Fruit fly (Drosophila melanogaster) whole organism: Measurements from ENCODE around the gene Mst84B.

Source experiments
- CG8478 ChIP-seq: fragments of >200 bp; optimal IDR thresholded peaks from 2 replicates; lab custom pipeline; 2018; ENCODE audit warnings: inconsistent platforms
- Dll ChIP-seq: fragments of >200 bp; optimal IDR thresholded peaks from 2 replicates; lab custom pipeline; 2017
- EcR ChIP-seq, 2 experiments: fragments of >200 bp; optimal IDR thresholded peaks; 2 replicates each; lab custom pipeline; 2017; ENCODE audit warnings: missing biosample characterization in 2 of 2, missing genetic modification characterization in 2 of 2, missing genetic modification reagents in 2 of 2
- pan ChIP-seq: fragments of >200 bp; optimal IDR thresholded peaks from 2 replicates; lab custom pipeline; 2017
- psq ChIP-seq: fragments of >200 bp; optimal IDR thresholded peaks from 2 replicates; lab custom pipeline; 2017
- usp ChIP-seq: fragments of >200 bp; optimal IDR thresholded peaks from 2 replicates; lab custom pipeline; 2017; ENCODE audit warnings: missing biosample characterization, missing genetic modification characterization, mixed read lengths

Mst84B gene

dm6 chr3R:7061875-7062274 lies at the start of gene Mst84B:
Gene Mst84B, plus strand, starts transcription at chr3R:7062175.
- no peak for TF ChIP-seq EcR (GFP tag; optimal IDR thresholded peaks at IDR 0.05; lab: Kevin White, UChicago)
- no peak for TF ChIP-seq Dll (lab: Kevin White, UChicago)
- TF ChIP-seq pan (lab: Kevin White, UChicago): no peak
- no peak for TF ChIP-seq psq (lab: Kevin White, UChicago)
- TF ChIP-seq CG8478 (lab: Kevin White, UChicago): no peak
- TF ChIP-seq usp (GFP tag; lab: Kevin White, UChicago): no peak

DNA sequence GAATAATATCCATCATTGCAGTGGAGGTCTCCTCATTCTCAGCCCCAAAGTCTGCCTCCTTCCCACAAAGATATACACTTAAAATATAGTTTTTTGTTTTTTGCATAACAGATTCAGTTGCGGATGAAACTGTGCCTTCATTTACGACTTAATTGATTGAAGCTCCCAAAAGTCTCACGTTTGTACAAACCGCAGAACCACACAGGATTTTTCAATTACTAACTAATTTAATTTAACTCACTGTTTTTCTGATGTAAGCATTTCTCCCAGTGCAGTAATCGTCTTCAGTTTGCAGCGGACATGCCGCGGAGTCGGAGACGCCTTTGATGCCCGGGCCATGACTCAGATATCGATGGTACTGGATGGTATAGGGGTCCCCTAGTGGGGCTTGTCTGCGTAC lies 37.4 kb upstream of the Mst84B start:
- TF ChIP-seq EcR (GFP tag; optimal IDR thresholded peaks at IDR 0.05; lab: Kevin White, UChicago) (no peak), Dll (lab: Kevin White, UChicago) (no peak), CG8478 (lab: Kevin White, UChicago) (no peak), pan (lab: Kevin White, UChicago) (no peak), psq (lab: Kevin White, UChicago) (no peak)

DNA sequence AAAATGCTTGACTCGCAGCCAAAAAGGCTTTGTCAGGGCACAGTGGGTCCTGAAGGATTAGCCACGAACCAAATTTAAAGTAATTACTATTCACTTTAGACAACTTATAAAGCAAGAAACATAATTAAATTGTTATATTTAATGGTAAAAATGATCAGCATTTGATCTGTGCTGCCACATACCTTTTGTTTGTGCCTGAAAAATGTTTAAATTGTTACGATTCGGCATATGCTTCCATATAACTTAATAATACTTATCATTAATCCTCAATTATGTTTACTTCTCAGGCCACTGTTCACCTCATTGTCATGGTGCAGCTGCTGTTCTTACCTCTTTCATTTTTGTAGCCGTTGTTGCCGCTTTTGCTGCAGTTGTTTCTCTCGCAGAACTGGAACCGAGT lies 36.7 kb upstream of the Mst84B start:
- no peak for TF ChIP-seq EcR (GFP tag; optimal IDR thresholded peaks at IDR 0.05; lab: Kevin White, UChicago)
- TF ChIP-seq pan (lab: Kevin White, UChicago): no peak
- TF ChIP-seq CG8478 (lab: Kevin White, UChicago): no peak
- TF ChIP-seq usp (GFP tag; lab: Kevin White, UChicago): no peak
- TF ChIP-seq Dll (lab: Kevin White, UChicago): no peak
- no peak for TF ChIP-seq psq (lab: Kevin White, UChicago)

DNA sequence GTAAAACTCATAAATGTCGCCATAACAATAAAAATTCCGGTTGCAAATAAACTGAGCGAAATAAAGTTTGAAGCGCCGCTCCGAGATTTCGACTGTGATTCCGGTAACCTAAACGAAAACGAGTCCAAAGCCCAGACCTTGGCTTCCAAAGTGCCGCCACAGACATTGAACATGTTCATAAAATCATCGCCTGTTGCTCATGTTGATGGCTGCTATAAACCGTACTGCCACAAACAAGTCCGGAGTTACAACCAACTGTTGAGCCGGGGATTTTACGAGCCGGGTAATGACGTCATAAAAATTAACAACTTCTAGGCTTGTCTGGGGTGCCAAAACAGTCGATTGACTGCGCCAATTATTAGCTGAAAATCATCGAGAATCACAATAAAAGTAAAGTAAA lies 33.4 kb upstream of the Mst84B start:
- TF ChIP-seq CG8478 (lab: Kevin White, UChicago) (no peak), Dll (lab: Kevin White, UChicago) (no peak), psq (lab: Kevin White, UChicago) (no peak), usp (GFP tag; lab: Kevin White, UChicago) (no peak), pan (lab: Kevin White, UChicago) (no peak), EcR (GFP tag; optimal IDR thresholded peaks at IDR 0.05; lab: Kevin White, UChicago) (no peak)

dm6 chr3R:7029434-7029833 lies 32.5 kb upstream of the Mst84B start:
- TF ChIP-seq EcR (GFP tag; optimal IDR thresholded peaks at IDR 0.05; lab: Kevin White, UChicago): no peak
- TF ChIP-seq usp (GFP tag; lab: Kevin White, UChicago): no peak
- no peak for TF ChIP-seq CG8478 (lab: Kevin White, UChicago)
- TF ChIP-seq Dll (lab: Kevin White, UChicago): no peak
- no peak for TF ChIP-seq pan (lab: Kevin White, UChicago)
- TF ChIP-seq psq (lab: Kevin White, UChicago): no peak

- TF ChIP-seq Dll (lab: Kevin White, UChicago): no peak
- no peak for TF ChIP-seq pan (lab: Kevin White, UChicago)
- TF ChIP-seq usp (GFP tag; lab: Kevin White, UChicago): no peak
These were observed 30.4 kb upstream of the Mst84B start for dm6 chr3R:7031553-7031952.

DNA sequence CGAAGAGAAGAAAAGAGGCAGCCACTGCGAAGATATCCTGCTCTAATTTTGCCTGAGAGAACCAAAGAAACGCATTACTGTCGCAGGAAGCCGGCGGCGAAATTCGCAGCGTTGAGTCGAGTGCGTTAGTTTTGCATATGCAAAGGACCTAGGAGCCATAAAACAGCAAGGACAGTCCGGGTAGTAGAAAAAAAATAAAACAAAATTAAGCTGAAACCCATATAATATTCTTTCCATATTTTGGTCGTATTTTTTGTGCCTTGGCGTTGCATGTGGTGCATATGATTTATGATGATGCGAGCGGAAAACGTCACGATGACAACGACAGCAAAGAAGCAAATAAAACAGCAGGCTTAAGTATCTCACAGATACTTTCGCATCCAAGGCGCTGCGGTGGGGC lies 28.3 kb upstream of the Mst84B start:
- TF ChIP-seq psq (lab: Kevin White, UChicago): no peak
- TF ChIP-seq EcR (GFP tag; optimal IDR thresholded peaks at IDR 0.05; lab: Kevin White, UChicago): no peak
- no peak for TF ChIP-seq usp (GFP tag; lab: Kevin White, UChicago)
- no peak for TF ChIP-seq pan (lab: Kevin White, UChicago)
- no peak for TF ChIP-seq Dll (lab: Kevin White, UChicago)
- no peak for TF ChIP-seq CG8478 (lab: Kevin White, UChicago)

DNA sequence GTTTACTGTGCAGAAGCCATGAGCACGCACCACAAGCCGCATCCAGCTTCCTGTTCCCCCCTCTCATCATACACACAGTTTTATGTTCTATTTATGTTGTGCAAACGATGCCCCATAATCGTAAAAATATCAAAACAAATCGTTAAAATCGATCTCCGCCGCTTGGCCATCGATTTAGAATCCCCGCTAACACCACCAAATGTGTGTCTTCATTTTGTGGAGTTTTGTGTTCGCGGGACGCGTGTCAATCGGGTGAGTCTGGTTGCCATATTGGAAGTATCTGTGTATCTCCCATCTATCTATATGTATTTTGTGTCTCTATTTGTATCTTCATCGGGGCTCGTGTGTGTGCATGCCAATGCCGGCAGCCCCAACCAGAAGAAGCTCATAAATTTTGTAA lies 27.5 kb upstream of the Mst84B start:
- TF ChIP-seq psq (lab: Kevin White, UChicago): no peak
- TF ChIP-seq usp (GFP tag; lab: Kevin White, UChicago): no peak
- TF ChIP-seq CG8478 (lab: Kevin White, UChicago): no peak
- TF ChIP-seq EcR (GFP tag; optimal IDR thresholded peaks at IDR 0.05; lab: Kevin White, UChicago): no peak
- TF ChIP-seq pan (lab: Kevin White, UChicago): no peak
- no peak for TF ChIP-seq Dll (lab: Kevin White, UChicago)

dm6 chr3R:7035703-7036266 lies 26.2 kb upstream of the Mst84B start:
- TF ChIP-seq pan (lab: Kevin White, UChicago) (no peak), usp (GFP tag; lab: Kevin White, UChicago) (no peak), psq (lab: Kevin White, UChicago) (no peak), CG8478 (lab: Kevin White, UChicago) (no peak), Dll (lab: Kevin White, UChicago) (no peak), EcR (GFP tag; optimal IDR thresholded peaks at IDR 0.05; lab: Kevin White, UChicago) (no peak)

DNA sequence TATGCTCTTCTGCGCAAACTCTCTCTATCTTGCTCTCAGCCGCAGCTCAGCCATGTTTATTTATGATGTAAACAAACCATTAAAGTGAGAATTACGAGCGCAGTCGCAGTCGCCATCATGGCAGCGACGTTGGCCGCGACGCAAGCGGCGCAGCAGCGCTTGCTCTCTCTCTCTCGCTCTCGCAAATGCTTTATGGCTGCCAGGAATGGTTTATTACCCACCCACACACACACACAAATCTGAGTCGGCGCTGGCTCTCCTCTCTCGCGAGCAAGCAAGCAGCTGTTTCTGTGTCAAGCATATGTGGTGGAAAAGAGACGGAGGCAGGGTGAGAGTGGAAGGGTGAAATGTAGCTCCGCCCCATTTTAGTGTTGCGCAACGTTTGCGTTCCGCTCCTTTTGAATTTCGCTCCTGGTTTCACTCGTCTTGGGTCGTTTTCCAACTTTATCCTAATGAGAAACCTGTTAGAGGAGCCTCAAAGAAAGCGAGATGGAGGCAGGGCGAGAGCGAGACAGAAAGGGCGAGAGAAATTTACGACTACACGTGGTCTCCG lies 24.6 kb upstream of the Mst84B start:
- TF ChIP-seq usp (GFP tag; lab: Kevin White, UChicago) (no peak), pan (lab: Kevin White, UChicago) (no peak), Dll (lab: Kevin White, UChicago) (peak; percentile 85), EcR (GFP tag; optimal IDR thresholded peaks at IDR 0.05; lab: Kevin White, UChicago) (no peak)

DNA sequence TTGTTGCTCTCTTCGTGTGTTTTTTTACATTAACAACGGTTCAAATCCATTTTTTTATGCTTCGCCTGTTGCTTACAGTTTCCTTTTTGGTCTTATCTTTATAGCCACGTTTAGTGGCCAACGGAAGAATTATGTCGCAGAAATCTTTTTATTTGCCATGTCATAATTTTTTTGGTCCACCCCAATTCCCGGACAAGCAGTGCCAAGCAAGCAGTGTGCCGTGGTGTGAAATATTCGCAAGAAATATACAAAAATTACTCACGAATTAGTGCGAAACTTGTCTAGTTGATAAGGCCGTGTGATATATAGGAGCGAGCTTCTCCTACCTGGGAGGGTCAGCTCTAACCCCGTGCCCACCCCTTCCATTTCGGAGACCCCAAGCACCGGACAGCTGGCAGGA lies 21.1 kb upstream of the Mst84B start:
- TF ChIP-seq CG8478 (lab: Kevin White, UChicago): no peak

DNA sequence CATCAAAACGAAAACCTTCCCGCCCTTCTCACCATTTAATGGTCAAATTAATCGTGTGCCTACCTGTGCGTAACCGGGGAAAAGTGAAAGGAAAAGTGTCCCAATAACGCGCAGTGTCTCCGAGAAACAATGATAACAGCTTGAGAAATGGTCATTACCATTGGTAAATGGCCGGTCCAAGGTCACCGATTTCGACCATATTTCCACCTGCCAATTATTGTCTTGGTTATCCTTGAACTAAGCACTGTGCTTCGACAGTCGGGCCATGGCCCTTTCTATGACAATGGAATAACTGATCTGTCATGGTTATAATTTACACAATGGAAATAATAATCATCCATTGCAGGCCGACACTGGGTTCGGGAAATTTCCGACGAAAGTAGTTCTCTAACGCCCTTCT lies 18.0 kb upstream of the Mst84B start:
- no peak for TF ChIP-seq usp (GFP tag; lab: Kevin White, UChicago)
- TF ChIP-seq pan (lab: Kevin White, UChicago): no peak
- no peak for TF ChIP-seq psq (lab: Kevin White, UChicago)
- TF ChIP-seq Dll (lab: Kevin White, UChicago): no peak
- TF ChIP-seq CG8478 (lab: Kevin White, UChicago): no peak
- no peak for TF ChIP-seq EcR (GFP tag; optimal IDR thresholded peaks at IDR 0.05; lab: Kevin White, UChicago)
